Fruit fly (Drosophila melanogaster) whole organism, embryonic: ENCODE results near the gene CG34313.

Experiments
- Atf6 ChIP-seq: fragments of 200-800 bp; sonication (Bioruptor generic); IDR thresholded peaks from 2 replicates; pipeline ENCODE4 v1.3.6; 2022; ENCODE audit warnings: missing biosample characterization, missing genetic modification characterization
- B-H1 ChIP-seq: fragments of 200-800 bp; sonication (Bioruptor generic); IDR thresholded peaks from 3 replicates; pipeline ENCODE4 v1.3.6; 2022; ENCODE audit warnings: missing biosample characterization, missing genetic modification characterization
- CG11085 ChIP-seq: fragments of 200-800 bp; sonication (Bioruptor generic); IDR thresholded peaks from 2 replicates; pipeline ENCODE4 v1.3.6; 2022; ENCODE audit warnings: missing biosample characterization, missing genetic modification characterization
- CG11560 ChIP-seq: fragments of 200-800 bp; sonication (Bioruptor generic); IDR thresholded peaks from 3 replicates; pipeline ENCODE4 v1.3.6; 2022; ENCODE audit warnings: missing biosample characterization, missing genetic modification characterization
- CG12236 ChIP-seq: fragments of 200-800 bp; sonication (Bioruptor generic); optimal IDR thresholded peaks from 2 replicates; lab custom pipeline; 2016; ENCODE audit warnings: missing biosample characterization, missing genetic modification characterization
- CG1603 ChIP-seq: fragments of 200-800 bp; sonication (Bioruptor generic); optimal IDR thresholded peaks from 2 replicates; lab custom pipeline; 2019; ENCODE audit warnings: missing biosample characterization, mild to moderate bottlenecking, missing genetic modification characterization, moderate library complexity
- CG16813 ChIP-seq: fragments of 200-800 bp; sonication (Bioruptor generic); IDR thresholded peaks from 3 replicates; pipeline ENCODE4 v1.3.6; 2022; ENCODE audit warnings: missing biosample characterization, missing genetic modification characterization; ENCODE audit not compliant: partially characterized antibody
- CG17328 ChIP-seq: fragments of 200-800 bp; sonication (Bioruptor generic); IDR thresholded peaks from 2 replicates; pipeline ENCODE4 v1.3.6; 2022; ENCODE audit warnings: missing biosample characterization, missing genetic modification characterization
- CG30403 ChIP-seq: fragments of 200-800 bp; sonication (Bioruptor generic); optimal IDR thresholded peaks from 3 replicates; lab custom pipeline; 2016; ENCODE audit warnings: missing biosample characterization, missing genetic modification characterization
- CG5245 ChIP-seq: fragments of 200-800 bp; sonication (Bioruptor generic); optimal IDR thresholded peaks from 3 replicates; lab custom pipeline; 2016; ENCODE audit warnings: missing biosample characterization, missing genetic modification characterization
- CG6254 ChIP-seq: fragments of 200-800 bp; sonication (Bioruptor generic); optimal IDR thresholded peaks from 3 replicates; lab custom pipeline; 2017; ENCODE audit warnings: mild to moderate bottlenecking, missing biosample characterization, missing genetic modification reagents, missing genetic modification characterization
- CG7556 ChIP-seq: fragments of 200-800 bp; sonication (Bioruptor generic); optimal IDR thresholded peaks from 2 replicates; lab custom pipeline; 2017; ENCODE audit warnings: missing biosample characterization, mild to moderate bottlenecking, missing genetic modification characterization
- CG7745 ChIP-seq: fragments of 200-800 bp; sonication (Bioruptor generic); optimal IDR thresholded peaks from 2 replicates; lab custom pipeline; 2018; ENCODE audit warnings: missing biosample characterization, mild to moderate bottlenecking, missing genetic modification characterization, moderate library complexity
- CG7786 ChIP-seq: fragments of 200-800 bp; sonication (Bioruptor generic); optimal IDR thresholded peaks from 2 replicates; lab custom pipeline; 2016; ENCODE audit warnings: missing biosample characterization, missing genetic modification characterization
- CG8388 ChIP-seq: fragments of 200-800 bp; sonication (Bioruptor generic); optimal IDR thresholded peaks from 2 replicates; lab custom pipeline; 2019; ENCODE audit warnings: missing biosample characterization, mild to moderate bottlenecking, missing genetic modification characterization, moderate library complexity
- CG9817 ChIP-seq: fragments of 200-800 bp; sonication (Bioruptor generic); optimal IDR thresholded peaks from 2 replicates; lab custom pipeline; 2018; ENCODE audit warnings: missing biosample characterization, mild to moderate bottlenecking, missing genetic modification characterization, moderate library complexity
- D ChIP-seq, 2 experiments: fragments of 200-800 bp in 1 of 2; fragments of >200 bp in 1 of 2; sonication (Bioruptor generic) in 1 of 2; optimal IDR thresholded peaks; 2 replicates in 1 of 2; 3 replicates in 1 of 2; lab custom pipeline; 2017; ENCODE audit warnings: mild to moderate bottlenecking in 1 of 2, missing biosample characterization in 1 of 2, missing genetic modification characterization in 1 of 2, missing genetic modification reagents in 1 of 2
- Fer1 ChIP-seq: fragments of 200-800 bp; sonication (Bioruptor generic); optimal IDR thresholded peaks from 2 replicates; lab custom pipeline; 2017; ENCODE audit warnings: missing biosample characterization, mild to moderate bottlenecking, missing genetic modification characterization
- GATAe ChIP-seq: fragments of 200-800 bp; sonication (Bioruptor generic); conservative IDR thresholded peaks from 2 replicates; pipeline ENCODE4 v1.3.6; 2022; ENCODE audit warnings: missing biosample characterization, missing genetic modification characterization
- HHEX ChIP-seq: fragments of 200-800 bp; sonication (Bioruptor generic); optimal IDR thresholded peaks from 3 replicates; lab custom pipeline; 2017; ENCODE audit warnings: missing biosample characterization, mild to moderate bottlenecking, missing genetic modification characterization, missing genetic modification reagents
- HmgD ChIP-seq: fragments of 200-800 bp; sonication (Bioruptor generic); optimal IDR thresholded peaks from 3 replicates; lab custom pipeline; 2016; ENCODE audit warnings: missing biosample characterization, missing genetic modification characterization
- Hr78 ChIP-seq, 2 experiments: fragments of 200-800 bp in 1 of 2; fragments of >200 bp in 1 of 2; sonication (Bioruptor generic) in 1 of 2; optimal IDR thresholded peaks; 2 replicates each; lab custom pipeline; 2017 to 2019; ENCODE audit warnings: missing biosample characterization in 2 of 2, missing genetic modification characterization in 2 of 2, mild to moderate bottlenecking in 1 of 2, moderate library complexity in 1 of 2
- Hsf ChIP-seq: fragments of 200-800 bp; sonication (Bioruptor generic); optimal IDR thresholded peaks from 3 replicates; lab custom pipeline; 2016; ENCODE audit warnings: missing biosample characterization, missing genetic modification characterization
- MBD-R2 ChIP-seq: fragments of 200-800 bp; sonication (Bioruptor generic); IDR thresholded peaks from 2 replicates; pipeline ENCODE4 v1.3.6; 2022; ENCODE audit warnings: missing biosample characterization, missing genetic modification characterization
- NFAT ChIP-seq: fragments of 200-800 bp; sonication (Bioruptor generic); IDR thresholded peaks from 2 replicates; pipeline ENCODE4 v1.3.6; 2022; ENCODE audit warnings: missing biosample characterization, missing genetic modification characterization
- Sin3A ChIP-seq: fragments of >200 bp; optimal IDR thresholded peaks from 2 replicates; lab custom pipeline; 2018
- Sox102F ChIP-seq: fragments of 200-800 bp; sonication (Bioruptor generic); optimal IDR thresholded peaks from 2 replicates; lab custom pipeline; 2018; ENCODE audit warnings: missing biosample characterization, mild to moderate bottlenecking, missing genetic modification characterization, moderate library complexity
- Usf ChIP-seq: fragments of 200-800 bp; sonication (Bioruptor generic); optimal IDR thresholded peaks from 2 replicates; lab custom pipeline; 2017; ENCODE audit warnings: missing genotype, missing biosample characterization, missing genetic modification characterization
- ash1 ChIP-seq: fragments of 200-800 bp; sonication (Bioruptor generic); optimal IDR thresholded peaks from 2 replicates; lab custom pipeline; 2018; ENCODE audit warnings: missing biosample characterization, mild to moderate bottlenecking, missing genetic modification characterization
- bab2 ChIP-seq: fragments of 200-800 bp; sonication (Bioruptor generic); optimal IDR thresholded peaks from 2 replicates; lab custom pipeline; 2016; ENCODE audit warnings: missing biosample characterization, missing genetic modification characterization
- chn ChIP-seq: fragments of 200-800 bp; sonication (Bioruptor generic); optimal IDR thresholded peaks from 2 replicates; lab custom pipeline; 2016; ENCODE audit warnings: missing biosample characterization, missing genetic modification characterization
- croc ChIP-seq: fragments of 200-800 bp; sonication (Bioruptor generic); conservative IDR thresholded peaks from 3 replicates; pipeline ENCODE4 v1.3.6; 2022; ENCODE audit warnings: missing biosample characterization, missing genetic modification characterization
- crol ChIP-seq: fragments of 200-800 bp; sonication (Bioruptor generic); IDR thresholded peaks from 2 replicates; pipeline ENCODE4 v1.3.6; 2022; ENCODE audit warnings: missing biosample characterization, missing genetic modification characterization
- dysf ChIP-seq: fragments of 200-800 bp; sonication (Bioruptor generic); IDR thresholded peaks from 3 replicates; pipeline ENCODE4 v1.3.6; 2022; ENCODE audit warnings: missing biosample characterization, missing genetic modification characterization
- esg ChIP-seq: fragments of 200-800 bp; sonication (Bioruptor generic); conservative IDR thresholded peaks from 2 replicates; pipeline ENCODE4 v1.3.6; 2022; ENCODE audit warnings: missing biosample characterization, missing genetic modification characterization
- ewg ChIP-seq: fragments of 200-800 bp; sonication (Bioruptor generic); optimal IDR thresholded peaks from 3 replicates; lab custom pipeline; 2017; ENCODE audit warnings: mild to moderate bottlenecking, missing biosample characterization, missing genetic modification reagents, missing genetic modification characterization
- h ChIP-seq: fragments of >200 bp; optimal IDR thresholded peaks from 2 replicates; lab custom pipeline; 2017
- hkb ChIP-seq, 2 experiments: fragments of 200-800 bp in 1 of 2; fragments of >200 bp in 1 of 2; sonication (Bioruptor generic) in 1 of 2; IDR thresholded peaks in 1 of 2; optimal IDR thresholded peaks in 1 of 2; 2 replicates each; pipeline versions ENCODE4 v1.3.6 to Lab custom; 2017 to 2022; ENCODE audit warnings: missing biosample characterization in 1 of 2, missing genetic modification characterization in 1 of 2
- kni ChIP-seq: fragments of 200-800 bp; sonication (Bioruptor generic); optimal IDR thresholded peaks from 3 replicates; lab custom pipeline; 2017; ENCODE audit warnings: mild to moderate bottlenecking, missing biosample characterization, missing genetic modification reagents, missing genetic modification characterization
- nerfin-1 ChIP-seq: fragments of 200-800 bp; sonication (Bioruptor generic); optimal IDR thresholded peaks from 3 replicates; lab custom pipeline; 2019; ENCODE audit warnings: missing biosample characterization, mild to moderate bottlenecking, missing genetic modification characterization, moderate library complexity
- prd ChIP-seq, 3 experiments: fragments of >200 bp in 2 of 3; fragments of 200-800 bp in 1 of 3; sonication (Bioruptor generic) in 1 of 3; optimal IDR thresholded peaks in 2 of 3; IDR thresholded peaks in 1 of 3; 2 replicates in 2 of 3; 3 replicates in 1 of 3; pipeline versions ENCODE4 v1.3.6 to Lab custom; 2017 to 2022; ENCODE audit warnings: missing biosample characterization in 1 of 3, missing genetic modification characterization in 1 of 3
- ranshi ChIP-seq: fragments of 200-800 bp; sonication (Bioruptor generic); IDR thresholded peaks from 2 replicates; pipeline ENCODE4 v1.3.6; 2022; ENCODE audit warnings: missing biosample characterization, missing genetic modification characterization
- schlank ChIP-seq: fragments of 200-800 bp; sonication (Bioruptor generic); optimal IDR thresholded peaks from 2 replicates; lab custom pipeline; 2018; ENCODE audit warnings: missing biosample characterization, mild to moderate bottlenecking, missing genetic modification characterization
- sens ChIP-seq: fragments of 200-800 bp; sonication (Bioruptor generic); peaks from one replicate; lab custom pipeline; 2016; ENCODE audit warnings: missing biosample characterization, missing genetic modification characterization
- seq ChIP-seq: fragments of 200-800 bp; sonication (Bioruptor generic); IDR thresholded peaks from 2 replicates; pipeline ENCODE4 v1.3.6; 2022; ENCODE audit warnings: missing biosample characterization, missing genetic modification characterization
- sima ChIP-seq: fragments of 200-800 bp; sonication (Bioruptor generic); optimal IDR thresholded peaks from 2 replicates; lab custom pipeline; 2016; ENCODE audit warnings: missing biosample characterization, missing genetic modification characterization
- ssp ChIP-seq: fragments of 200-800 bp; sonication (Bioruptor generic); IDR thresholded peaks from 2 replicates; pipeline ENCODE4 v1.3.6; 2022; ENCODE audit warnings: missing biosample characterization, missing genetic modification characterization
- unc-4 ChIP-seq: fragments of 200-800 bp; sonication (Bioruptor generic); IDR thresholded peaks from 2 replicates; pipeline ENCODE4 v1.3.6; 2022; ENCODE audit warnings: missing biosample characterization, missing genetic modification characterization; ENCODE audit not compliant: partially characterized antibody
- usp ChIP-seq: fragments of >200 bp; optimal IDR thresholded peaks from 2 replicates; lab custom pipeline; 2017; ENCODE audit warnings: missing biosample characterization, missing genetic modification characterization
- yki ChIP-seq: fragments of >200 bp; optimal IDR thresholded peaks from 3 replicates; lab custom pipeline; 2018
- zfh2 ChIP-seq: fragments of 200-800 bp; sonication (Bioruptor generic); optimal IDR thresholded peaks from 2 replicates; lab custom pipeline; 2016; ENCODE audit warnings: missing biosample characterization, missing genetic modification characterization

CG34313 gene

dm6 chr2L:16868897-16869324 lies 10.4 kb upstream of the CG34313 start (continued):
- no peak for TF ChIP-seq CG7786 (GFP tag; lab: Kevin White, UChicago)
- TF ChIP-seq seq (GFP tag; lab: Robert Waterston, UW): no peak; the same call in 1 of the 2 replicates
- peak; percentile 70 for TF ChIP-seq Sox102F (GFP tag; lab: Kevin White, UChicago)
- TF ChIP-seq NFAT (GFP tag; lab: Robert Waterston, UW): no peak
- no peak for TF ChIP-seq HmgD (GFP tag; lab: Kevin White, UChicago)
- TF ChIP-seq Atf6: peak; percentile 61; the same call in 1 of the 2 replicates
- TF ChIP-seq ranshi (GFP tag; lab: Robert Waterston, UW): no peak
- peak; percentile 8 for TF ChIP-seq ewg
- TF ChIP-seq unc-4 (GFP tag; lab: Robert Waterston, UW): no peak
- TF ChIP-seq ash1 (GFP tag; lab: Kevin White, UChicago): no peak
- TF ChIP-seq Fer1 (GFP tag; lab: Kevin White, UChicago): no peak
- TF ChIP-seq CG9817: peak; percentile 38
- peak; percentile 75 for TF ChIP-seq dysf
- peak; percentile 43; the same call in 2 of the 3 replicates for TF ChIP-seq croc (GFP tag; lab: Robert Waterston, UW)
- no peak for TF ChIP-seq kni
- no peak for TF ChIP-seq usp
- TF ChIP-seq CG8388: peak; percentile 37
- TF ChIP-seq Usf (GFP tag; lab: Kevin White, UChicago): no peak
- no peak for TF ChIP-seq sens (GFP tag; lab: Kevin White, UChicago)
- no peak for TF ChIP-seq ssp
- no peak for TF ChIP-seq nerfin-1 (tag; lab: Kevin White, UChicago)
- TF ChIP-seq CG30403 (GFP tag; lab: Kevin White, UChicago): peak; percentile 48
- no peak for TF ChIP-seq CG1603 (tag; lab: Kevin White, UChicago)
- TF ChIP-seq chn (GFP tag; lab: Kevin White, UChicago): no peak
- no peak for TF ChIP-seq D (optimal IDR thresholded peaks at IDR 0.05; lab: Kevin White, UChicago)
- peak; percentile 24 for TF ChIP-seq D (GFP tag; optimal IDR thresholded peaks at IDR 0.05; lab: Kevin White, UChicago)
- 0 out of 2 replicates have a peak, but pooled peaks have one; percentile 29 for TF ChIP-seq esg
- TF ChIP-seq crol: peak; percentile 72
- no peak for TF ChIP-seq Sin3A
- no peak for TF ChIP-seq CG5245
- TF ChIP-seq CG17328 (GFP tag; lab: Robert Waterston, UW): no peak; the same call in 1 of the 2 replicates
- no peak for TF ChIP-seq Hsf (GFP tag; lab: Kevin White, UChicago)
- TF ChIP-seq prd (optimal IDR thresholded peaks at IDR 0.05; lab: Kevin White, UChicago): no peak
- TF ChIP-seq prd (GFP tag; IDR thresholded peaks at IDR 0.05; lab: Robert Waterston, UW): no peak
- no peak for TF ChIP-seq CG16813 (GFP tag; lab: Robert Waterston, UW)
- TF ChIP-seq sima (GFP tag; lab: Kevin White, UChicago): no peak
- no peak for TF ChIP-seq CG11560 (tag; lab: Robert Waterston, UW)
- no peak for TF ChIP-seq MBD-R2 (GFP tag; lab: Robert Waterston, UW)
- TF ChIP-seq h (lab: Kevin White, UChicago): no peak
- TF ChIP-seq CG6254: no peak
- TF ChIP-seq schlank (tag; lab: Kevin White, UChicago): no peak
- TF ChIP-seq CG7745 (tag; lab: Kevin White, UChicago): no peak
- peak; percentile 74 for TF ChIP-seq CG7556 (GFP tag; lab: Kevin White, UChicago)
- no peak for TF ChIP-seq CG12236 (GFP tag; lab: Kevin White, UChicago)
- TF ChIP-seq hkb (optimal IDR thresholded peaks at IDR 0.05; lab: Kevin White, UChicago): no peak
- TF ChIP-seq hkb (GFP tag; IDR thresholded peaks at IDR 0.05; lab: Robert Waterston, UW): peak; percentile 53; the same call in 1 of the 2 replicates
- TF ChIP-seq CG11085 (GFP tag; lab: Robert Waterston, UW): no peak
- no peak for TF ChIP-seq GATAe (GFP tag; lab: Robert Waterston, UW)
- TF ChIP-seq HHEX (GFP tag; lab: Kevin White, UChicago): peak; percentile 24
- TF ChIP-seq bab2 (GFP tag; lab: Kevin White, UChicago): no peak
- TF ChIP-seq Hr78 (GFP tag; optimal IDR thresholded peaks at IDR 0.05; lab: Kevin White, UChicago): peak in 1 of 2 experiments; percentile 96
- TF ChIP-seq yki: no peak
- TF ChIP-seq B-H1 (GFP tag; lab: Robert Waterston, UW): peak; percentile 32; the same call in 1 of the 3 replicates
- no peak for TF ChIP-seq zfh2 (GFP tag; lab: Kevin White, UChicago)
